Fruit fly (Drosophila melanogaster) S2 (cell line): ENCODE measurements around the gene CG1979.

ENCODE experiments used
- CG8478 ChIP-seq: fragments of >200 bp; optimal IDR thresholded peaks from 2 replicates; lab custom pipeline; 2018
- CTCF ChIP-seq, 2 experiments: fragments of >200 bp; optimal IDR thresholded peaks; 2 replicates each; lab custom pipeline; 2018

DNA sequence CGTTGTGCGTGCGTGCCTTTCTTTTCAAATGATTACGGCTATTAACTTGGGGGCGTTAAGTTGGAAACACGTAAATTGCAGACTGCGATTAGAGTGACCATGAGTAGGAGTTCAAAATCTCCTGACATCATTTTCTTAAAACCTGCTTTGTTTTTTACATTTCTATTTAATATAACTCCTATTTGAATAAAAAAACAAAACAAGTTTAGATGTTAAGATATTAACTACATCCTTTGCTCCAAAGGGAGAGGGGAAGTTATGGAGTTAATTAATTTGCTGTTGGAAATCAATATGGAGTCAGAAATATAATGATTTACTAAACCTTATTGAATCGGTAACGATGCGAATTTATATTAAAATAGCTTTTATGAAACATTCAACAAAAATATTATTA is 31.6 kb downstream of the CG1979 start, which contains the start of gene Tailor:
- TF ChIP-seq CTCF (optimal IDR thresholded peaks at IDR 0.05; lab: Kevin White, UChicago) = no peak
- no peak for TF ChIP-seq CG8478 (lab: Kevin White, UChicago)
